Worm (Caenorhabditis elegans) whole organism, L4 larva: ENCODE results near the gene gpr-1.

Source experiments
- F49E8.2 ChIP-seq: sonication (generic microtip); optimal IDR thresholded peaks from 2 replicates; lab custom pipeline; 2016; ENCODE audit warnings: missing compliant biosample characterization, mild to moderate bottlenecking, missing genetic modification characterization, borderline replicate concordance
- ceh-32 ChIP-seq: sonication (generic microtip); optimal IDR thresholded peaks from 2 replicates; lab custom pipeline; 2016; ENCODE audit warnings: mild to moderate bottlenecking, missing genetic modification characterization, missing compliant biosample characterization; ENCODE audit not compliant: poor library complexity
- ces-1 ChIP-seq: fragments of 150-350 bp; sonication (generic microtip); optimal IDR thresholded peaks from 4 replicates; lab custom pipeline; 2014; ENCODE audit warnings: missing biosample characterization, missing genetic modification reagents, missing genetic modification characterization
- daf-8 ChIP-seq: fragments of 200-800 bp; sonication (Bioruptor generic); IDR thresholded peaks from 2 replicates; pipeline ENCODE4 v1.3.6; 2022; ENCODE audit warnings: missing genetic modification characterization, missing compliant biosample characterization
- egl-27 ChIP-seq: sonication (generic microtip); optimal IDR thresholded peaks from 3 replicates; lab custom pipeline; 2017; ENCODE audit warnings: missing biosample characterization, missing genetic modification reagents, missing genetic modification characterization
- lin-38 ChIP-seq: fragments of 200-800 bp; sonication (Bioruptor generic); IDR thresholded peaks from 2 replicates; pipeline ENCODE4 v1.3.6; 2022; ENCODE audit warnings: missing genetic modification reagents, missing genetic modification characterization, missing compliant biosample characterization
- unc-130 ChIP-seq: sonication (generic microtip); optimal IDR thresholded peaks from 2 replicates; lab custom pipeline; 2016; ENCODE audit warnings: missing genetic modification reagents, missing genetic modification characterization, missing compliant biosample characterization

ce11 chrIII:8611282-8611681 is 17.4 kb upstream of the gpr-1 start:
- TF ChIP-seq unc-130 (GFP tag; lab: Kevin White, UChicago) = no peak
- no peak for TF ChIP-seq egl-27 (tag; lab: Kevin White, UChicago)
- no peak for TF ChIP-seq F49E8.2 (tag; lab: Kevin White, UChicago)
- TF ChIP-seq ceh-32 (tag; lab: Kevin White, UChicago) = no peak
- no peak for TF ChIP-seq lin-38 (GFP tag; lab: Robert Waterston, UW)
- TF ChIP-seq ces-1 (GFP tag; lab: Kevin White, UChicago) = no peak
- no peak for TF ChIP-seq daf-8 (GFP tag; lab: Robert Waterston, UW)
